Worm (Caenorhabditis elegans): Measurements from ENCODE around the gene D1005.5.

D1005.5 gene

DNA sequence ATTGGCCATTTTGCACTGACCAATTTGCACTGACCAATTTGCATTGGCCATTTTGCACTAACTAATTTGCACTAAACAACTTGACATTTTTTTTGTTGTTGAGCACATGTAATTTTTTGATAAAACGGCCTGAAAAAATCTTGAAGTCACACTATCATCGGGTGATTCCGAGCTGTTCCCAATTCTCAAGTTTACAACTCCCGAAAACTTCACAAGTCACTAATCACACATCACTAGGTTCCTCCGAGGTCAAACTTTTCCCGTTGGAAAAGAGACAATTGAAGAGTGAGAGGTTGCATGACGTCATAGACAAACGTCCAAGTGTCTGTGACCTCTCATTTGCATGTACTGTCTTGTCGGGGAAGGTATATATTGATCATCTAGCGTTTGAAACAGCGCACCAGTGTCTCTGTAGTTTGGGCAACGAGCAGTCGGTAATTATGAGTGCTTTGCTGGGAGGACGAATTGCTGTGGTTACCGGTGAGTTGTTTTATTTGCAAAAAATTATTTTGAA is 13.4 kb upstream of the D1005.5 start, which contains the start of the genes D1005.10 and dhs-25 (continued):
- peak; percentile 37 for TF ChIP-seq isw-1 (GFP tag; IDR thresholded peaks at IDR 0.05)
- TF ChIP-seq nhr-84 (tag; optimal IDR thresholded peaks at IDR 0.05) = no peak
- no peak for TF ChIP-seq unc-30 (tag; optimal IDR thresholded peaks at IDR 0.05)
- peak; percentile 52 to 54 for TF ChIP-seq efl-1 (optimal IDR thresholded peaks at IDR 0.05)
- peak in 1 of 2 experiments; percentile 71 for TF ChIP-seq efl-1 (GFP tag; optimal IDR thresholded peaks at IDR 0.05 in 1 of 2)
- TF ChIP-seq fkh-10 (GFP tag; optimal IDR thresholded peaks at IDR 0.05) = no peak
- TF ChIP-seq unc-130 (tag; optimal IDR thresholded peaks at IDR 0.05) = peak; percentile 68
- peak; percentile 48 for TF ChIP-seq ama-1 (optimal IDR thresholded peaks at IDR 0.05)
- peak; percentile 74 for TF ChIP-seq nhr-47 (tag; optimal IDR thresholded peaks at IDR 0.05)
- TF ChIP-seq nhr-85 (tag) = peak; percentile 95
- no peak for TF ChIP-seq unc-62 (GFP tag; optimal IDR thresholded peaks at IDR 0.05)
- TF ChIP-seq fkh-4 (tag; optimal IDR thresholded peaks at IDR 0.05; ENCODE audit: borderline replicate concordance) = no peak
- TF ChIP-seq mef-2 (tag; optimal IDR thresholded peaks at IDR 0.05) = no peak
- TF ChIP-seq ztf-11 (tag; optimal IDR thresholded peaks at IDR 0.05) = no peak
- no peak for TF ChIP-seq aly-2 (tag; optimal IDR thresholded peaks at IDR 0.05)
- no peak for TF ChIP-seq mab-9 (GFP tag; IDR thresholded peaks at IDR 0.05)
- no peak for TF ChIP-seq egl-13 (tag; optimal IDR thresholded peaks at IDR 0.05)
- no peak for TF ChIP-seq ceh-63 (GFP tag; optimal IDR thresholded peaks at IDR 0.05)
- peak; percentile 31 for TF ChIP-seq zip-4 (GFP tag; optimal IDR thresholded peaks at IDR 0.05)
- no peak for TF ChIP-seq C34B4.2 (tag; optimal IDR thresholded peaks at IDR 0.05)
- peak; percentile 74 for TF ChIP-seq swsn-7 (tag; optimal IDR thresholded peaks at IDR 0.05)
- TF ChIP-seq ceh-82 (tag; optimal IDR thresholded peaks at IDR 0.05) = peak; percentile 37 to 66 (median 50)
- TF ChIP-seq sptf-1 (tag; optimal IDR thresholded peaks at IDR 0.05) = no peak
- no peak for TF ChIP-seq tlp-1 (tag; optimal IDR thresholded peaks at IDR 0.05)
- TF ChIP-seq xbp-1 (tag; optimal IDR thresholded peaks at IDR 0.05) = peak; percentile 77
- TF ChIP-seq ces-1 (GFP tag; optimal IDR thresholded peaks at IDR 0.05) = no peak
- peak; percentile 92 for TF ChIP-seq lin-14 (GFP tag; optimal IDR thresholded peaks at IDR 0.05)
- TF ChIP-seq pqm-1 (tag; optimal IDR thresholded peaks at IDR 0.05) = no peak
- no peak for TF ChIP-seq aha-1 (tag; optimal IDR thresholded peaks at IDR 0.05)
- TF ChIP-seq pax-3 (tag; optimal IDR thresholded peaks at IDR 0.05) = no peak
- no peak for TF ChIP-seq C04F5.9 (tag; optimal IDR thresholded peaks at IDR 0.05)
- TF ChIP-seq jun-1 (tag; optimal IDR thresholded peaks at IDR 0.05) = peak; percentile 61
- TF ChIP-seq vab-15 (tag; optimal IDR thresholded peaks at IDR 0.05) = no peak
- TF ChIP-seq ets-5 (GFP tag; IDR thresholded peaks at IDR 0.05) = no peak
- peak; percentile 71 to 77 for TF ChIP-seq lsy-2 (tag; optimal IDR thresholded peaks at IDR 0.05)
- TF ChIP-seq ceh-90 (tag; optimal IDR thresholded peaks at IDR 0.05) = no peak
- TF ChIP-seq irx-1 (tag; optimal IDR thresholded peaks at IDR 0.05) = peak; percentile 72
- peak; percentile 85 for TF ChIP-seq tbx-2 (tag; optimal IDR thresholded peaks at IDR 0.05)
- peak; percentile 36 to 81 for TF ChIP-seq lin-35 (GFP tag; optimal IDR thresholded peaks at IDR 0.05)
- TF ChIP-seq sox-4 (tag; optimal IDR thresholded peaks at IDR 0.05) = no peak
- no peak for TF ChIP-seq hlh-4 (tag; optimal IDR thresholded peaks at IDR 0.05)
- peak; percentile 44 for TF ChIP-seq nhr-11 (tag; optimal IDR thresholded peaks at IDR 0.05)

DNA sequence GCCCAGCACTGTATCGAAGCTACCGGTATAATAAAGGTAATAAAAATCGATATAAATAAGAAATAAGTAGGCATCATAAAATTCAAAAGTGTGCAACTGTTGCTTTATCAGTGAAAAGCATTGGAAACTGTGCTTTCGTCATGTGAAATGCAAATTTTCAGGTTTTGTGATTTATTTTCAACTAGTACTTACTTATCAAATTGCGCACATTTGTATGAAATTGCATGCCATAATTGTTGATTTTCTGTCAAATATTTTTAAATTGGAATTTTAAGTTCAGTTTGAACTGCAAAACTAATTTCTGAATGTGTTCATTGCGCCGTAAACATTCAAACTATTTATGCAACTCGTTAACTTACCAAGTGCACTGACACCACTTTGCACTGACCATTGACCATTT is 12.9 kb upstream of the D1005.5 start, which contains the start of gene D1005.4:
D1005.4 (minus strand) TSS at position 101 of the 400 bp plus-strand sequence.
- TF ChIP-seq elt-2 (tag; optimal IDR thresholded peaks at IDR 0.05) (no peak), jun-1 (tag; optimal IDR thresholded peaks at IDR 0.05) (no peak), vab-15 (tag; optimal IDR thresholded peaks at IDR 0.05) (no peak), tbx-2 (tag; optimal IDR thresholded peaks at IDR 0.05) (no peak), xbp-1 (tag; optimal IDR thresholded peaks at IDR 0.05) (no peak), nhr-20 (tag; optimal IDR thresholded peaks at IDR 0.05) (no peak), aha-1 (tag; optimal IDR thresholded peaks at IDR 0.05) (no peak), efl-3 (GFP tag; optimal IDR thresholded peaks at IDR 0.05) (no peak), pqm-1 (tag; optimal IDR thresholded peaks at IDR 0.05) (no peak), ceh-63 (GFP tag; optimal IDR thresholded peaks at IDR 0.05) (no peak), lsy-2 (tag; optimal IDR thresholded peaks at IDR 0.05) (no peak), ets-5 (GFP tag; IDR thresholded peaks at IDR 0.05) (no peak), hpl-2 (GFP tag; optimal IDR thresholded peaks at IDR 0.05) (no peak), hlh-17 (GFP tag; optimal IDR thresholded peaks at IDR 0.05; ENCODE audit: borderline replicate concordance) (no peak), snpc-4 (tag; optimal IDR thresholded peaks at IDR 0.05) (no peak), ceh-90 (tag; optimal IDR thresholded peaks at IDR 0.05) (no peak), unc-98 (GFP tag; IDR thresholded peaks at IDR 0.05) (no peak)
